Worm (Caenorhabditis elegans): Measurements from ENCODE around the gene aakg-3.

aakg-3 gene

ce11 chrX:2976148-2976547 lies at the start of gene aakg-3:
Gene aakg-3, plus strand, starts transcription at chrX:2976448.
- TF ChIP-seq lin-39 (tag; optimal IDR thresholded peaks at IDR 0.05), result no peak
- TF ChIP-seq ama-1 (optimal IDR thresholded peaks at IDR 0.05), result no peak
- no peak for TF ChIP-seq mab-5 (tag; optimal IDR thresholded peaks at IDR 0.05)
- no peak for TF ChIP-seq unc-62 (GFP tag; optimal IDR thresholded peaks at IDR 0.05)
- no peak for TF ChIP-seq sma-3 (GFP tag; optimal IDR thresholded peaks at IDR 0.05)

- TF ChIP-seq elt-3 (tag; optimal IDR thresholded peaks at IDR 0.05), result no peak
- TF ChIP-seq nhr-129 (tag; optimal IDR thresholded peaks at IDR 0.05), result no peak
- no peak for TF ChIP-seq sma-9 (GFP tag; optimal IDR thresholded peaks at IDR 0.05)
- no peak for TF ChIP-seq sma-9 (tag; optimal IDR thresholded peaks at IDR 0.05)
- no peak for TF ChIP-seq ZK546.5 (tag; optimal IDR thresholded peaks at IDR 0.05)
- no peak for TF ChIP-seq skn-1 (tag; optimal IDR thresholded peaks at IDR 0.05)
- TF ChIP-seq R02D3.7 (tag; optimal IDR thresholded peaks at IDR 0.05), result no peak
- no peak for TF ChIP-seq mdl-1 (tag; optimal IDR thresholded peaks at IDR 0.05)
Observed at ce11 chrX:2927576-2927975, 48.7 kb upstream of the aakg-3 start.

- TF ChIP-seq alr-1 (tag; optimal IDR thresholded peaks at IDR 0.05), result no peak
- TF ChIP-seq ceh-16 (tag; optimal IDR thresholded peaks at IDR 0.05), result no peak
- TF ChIP-seq ztf-4 (tag; optimal IDR thresholded peaks at IDR 0.05), result no peak
- TF ChIP-seq aly-2 (tag; optimal IDR thresholded peaks at IDR 0.05), result no peak
- TF ChIP-seq unc-55 (GFP tag; optimal IDR thresholded peaks at IDR 0.05), result no peak
- TF ChIP-seq ztf-11 (tag; optimal IDR thresholded peaks at IDR 0.05), result no peak
Observed at ce11 chrX:2928089-2928488, 48.2 kb upstream of the aakg-3 start.

ce11 chrX:2931852-2932251 lies 44.4 kb upstream of the aakg-3 start:
- peak; percentile 3 for TF ChIP-seq sma-9 (GFP tag; optimal IDR thresholded peaks at IDR 0.05)
- TF ChIP-seq sma-9 (tag; optimal IDR thresholded peaks at IDR 0.05), result no peak
- no peak for TF ChIP-seq nhr-129 (tag; optimal IDR thresholded peaks at IDR 0.05)
- no peak for TF ChIP-seq nhr-10 (tag; optimal IDR thresholded peaks at IDR 0.05)
- TF ChIP-seq fos-1 (tag; optimal IDR thresholded peaks at IDR 0.05), result peak; percentile 78
- TF ChIP-seq F13H6.1 (tag; optimal IDR thresholded peaks at IDR 0.05), result peak; percentile 24

- TF ChIP-seq sma-3 (GFP tag; optimal IDR thresholded peaks at IDR 0.05) (no peak), unc-55 (GFP tag; optimal IDR thresholded peaks at IDR 0.05) (no peak), nhr-6 (tag; optimal IDR thresholded peaks at IDR 0.05) (no peak), alr-1 (tag; optimal IDR thresholded peaks at IDR 0.05) (no peak), nhr-237 (tag; optimal IDR thresholded peaks at IDR 0.05) (no peak), nhr-23 (tag; optimal IDR thresholded peaks at IDR 0.05) (no peak), mdl-1 (tag; optimal IDR thresholded peaks at IDR 0.05) (no peak), nhr-77 (tag; optimal IDR thresholded peaks at IDR 0.05) (no peak)
Observed at ce11 chrX:2933061-2933460, 43.2 kb upstream of the aakg-3 start, which contains the start of gene fard-1. Gene fard-1, plus strand, starts transcription at chrX:2933361.

- TF ChIP-seq sem-4 (tag; optimal IDR thresholded peaks at IDR 0.05) (peak; percentile 5), lsy-2 (tag; optimal IDR thresholded peaks at IDR 0.05) (peak in 1 of 2 experiments; percentile 24), lin-11 (tag; optimal IDR thresholded peaks at IDR 0.05) (peak; percentile 18), sma-9 (GFP tag; optimal IDR thresholded peaks at IDR 0.05) (no peak), sma-9 (tag; optimal IDR thresholded peaks at IDR 0.05) (no peak)
Observed at ce11 chrX:2939085-2939484, 37.2 kb upstream of the aakg-3 start.

ce11 chrX:2939526-2939925 lies 36.7 kb upstream of the aakg-3 start:
- TF ChIP-seq zag-1 (tag; optimal IDR thresholded peaks at IDR 0.05) (peak; percentile 18), nhr-23 (tag; optimal IDR thresholded peaks at IDR 0.05) (no peak), unc-55 (GFP tag; optimal IDR thresholded peaks at IDR 0.05) (peak; percentile 24), nhr-129 (tag; optimal IDR thresholded peaks at IDR 0.05) (peak; percentile 33), lsy-2 (tag; optimal IDR thresholded peaks at IDR 0.05) (peak in 1 of 2 experiments; percentile 12), F13H6.1 (tag; optimal IDR thresholded peaks at IDR 0.05) (peak; percentile 9), C34F6.9 (tag; optimal IDR thresholded peaks at IDR 0.05) (peak; percentile 12), nhr-6 (tag; optimal IDR thresholded peaks at IDR 0.05) (no peak), ZK546.5 (tag; optimal IDR thresholded peaks at IDR 0.05) (no peak), crh-2 (tag; optimal IDR thresholded peaks at IDR 0.05) (peak; percentile 28)

All from whole organism, L2 larva.